Worm (Caenorhabditis elegans): Measurements from ENCODE around the gene ttr-20.

- no peak for TF ChIP-seq fkh-10 (GFP tag; optimal IDR thresholded peaks at IDR 0.05)
- TF ChIP-seq tbx-7 (tag; optimal IDR thresholded peaks at IDR 0.05): no peak
- TF ChIP-seq ahr-1 (tag; optimal IDR thresholded peaks at IDR 0.05): no peak
- TF ChIP-seq pax-1 (tag; optimal IDR thresholded peaks at IDR 0.05): no peak
- no peak for TF ChIP-seq zip-5 (tag; optimal IDR thresholded peaks at IDR 0.05)
- TF ChIP-seq nfya-1 (tag; optimal IDR thresholded peaks at IDR 0.05): no peak
- no peak for TF ChIP-seq pqm-1 (tag; optimal IDR thresholded peaks at IDR 0.05)
- TF ChIP-seq sox-4 (tag; optimal IDR thresholded peaks at IDR 0.05): no peak
- no peak for TF ChIP-seq unc-42 (tag; optimal IDR thresholded peaks at IDR 0.05)
- TF ChIP-seq unc-86 (tag; optimal IDR thresholded peaks at IDR 0.05): no peak
- no peak for TF ChIP-seq hlh-15 (tag; optimal IDR thresholded peaks at IDR 0.05)
- TF ChIP-seq nhr-11 (tag; optimal IDR thresholded peaks at IDR 0.05): no peak
- no peak for TF ChIP-seq pha-4 (tag; optimal IDR thresholded peaks at IDR 0.05)
These were observed 42.7 kb downstream of the ttr-20 start, which contains the start of gene F15E6.5 for ce11 chrIV:4289267-4289666.

Measured in whole organism, late embryonic.